Worm (Caenorhabditis elegans): Measurements from ENCODE around the gene F28B4.3.

The F28B4.3 gene

DNA sequence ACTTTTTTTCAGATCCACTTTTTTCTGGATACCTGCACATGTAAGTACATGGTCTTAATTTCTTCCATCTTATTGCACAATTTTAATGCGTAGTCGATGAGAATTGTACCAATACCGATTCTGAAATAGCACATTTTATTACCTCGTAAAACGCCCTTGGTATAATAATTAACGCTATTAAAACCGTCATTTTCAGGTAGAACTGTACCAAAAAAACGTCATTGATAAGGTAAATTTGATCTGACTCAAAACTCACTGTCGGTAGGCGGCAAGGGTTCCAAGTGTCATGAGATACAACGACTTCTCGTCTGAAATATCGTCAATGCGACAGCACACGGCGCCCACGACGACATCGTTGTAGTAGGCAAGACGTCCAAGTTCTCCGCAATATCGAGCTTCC is 9.2 kb upstream of the F28B4.3 start:
- no peak for TF ChIP-seq unc-62 (GFP tag; optimal IDR thresholded peaks at IDR 0.05)

DNA sequence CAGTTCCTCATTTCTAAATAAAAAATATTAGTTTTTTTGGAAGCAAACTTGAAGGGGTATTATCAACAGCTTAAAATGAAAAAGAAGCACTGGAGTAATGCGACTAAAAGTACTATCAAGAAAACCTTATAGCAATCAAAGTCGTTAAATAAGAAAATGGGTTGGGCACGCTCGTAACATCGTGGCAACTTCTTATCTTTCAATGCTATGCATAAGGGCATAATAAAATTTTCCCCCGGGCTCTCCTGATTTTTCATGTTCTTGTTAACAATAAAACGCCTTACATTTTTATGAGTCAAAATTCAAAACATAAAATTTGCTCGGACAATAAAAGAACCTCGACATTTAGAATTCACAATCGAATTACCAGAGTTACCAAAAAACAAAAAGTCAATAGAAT is 8.4 kb upstream of the F28B4.3 start, which contains the start of gene irg-7:
Gene irg-7, minus strand, starts transcription at position 23 of the 400 bp plus-strand sequence.
- no peak for TF ChIP-seq unc-62 (GFP tag; optimal IDR thresholded peaks at IDR 0.05)

DNA sequence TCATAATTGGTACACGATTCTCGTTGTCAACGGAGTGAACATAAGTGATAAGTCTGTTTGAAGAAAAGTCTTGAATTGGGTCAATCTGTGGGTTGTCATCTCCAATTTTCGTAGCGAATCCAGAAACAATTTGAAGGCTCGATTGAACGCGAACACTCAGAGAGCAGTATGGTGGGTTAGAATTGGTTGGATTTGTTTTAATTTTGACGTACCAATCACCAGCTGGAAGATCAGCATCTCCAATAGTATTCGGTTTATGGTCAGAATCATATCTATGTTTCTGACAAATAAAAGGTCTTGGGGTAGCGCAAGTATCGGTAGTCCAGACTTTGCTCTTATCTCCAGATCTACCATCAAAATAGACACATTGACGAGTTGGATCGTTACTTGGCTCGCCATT is 4.6 kb downstream of the F28B4.3 start:
- TF ChIP-seq unc-62 (GFP tag; optimal IDR thresholded peaks at IDR 0.05): no peak

DNA sequence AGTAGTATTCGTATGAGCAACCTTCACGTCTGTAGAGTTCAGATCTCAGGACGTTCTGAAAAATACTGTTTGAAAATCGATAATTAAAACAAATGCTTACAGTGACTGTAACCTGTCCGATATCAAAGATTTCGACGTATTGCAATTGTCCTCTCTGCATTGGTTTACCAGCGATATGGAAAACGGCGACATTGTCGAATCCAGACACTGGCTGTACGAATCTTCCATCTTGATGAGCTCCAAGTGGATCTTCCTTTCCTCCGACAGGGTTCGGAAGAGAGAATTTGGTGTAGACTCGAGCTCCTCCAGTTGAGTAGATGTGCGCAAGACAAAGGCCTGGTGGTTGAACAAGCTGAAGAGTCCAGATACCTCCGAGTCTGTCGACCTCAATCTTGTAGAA is 6.5 kb downstream of the F28B4.3 start:
- TF ChIP-seq unc-62 (GFP tag; optimal IDR thresholded peaks at IDR 0.05): no peak

DNA sequence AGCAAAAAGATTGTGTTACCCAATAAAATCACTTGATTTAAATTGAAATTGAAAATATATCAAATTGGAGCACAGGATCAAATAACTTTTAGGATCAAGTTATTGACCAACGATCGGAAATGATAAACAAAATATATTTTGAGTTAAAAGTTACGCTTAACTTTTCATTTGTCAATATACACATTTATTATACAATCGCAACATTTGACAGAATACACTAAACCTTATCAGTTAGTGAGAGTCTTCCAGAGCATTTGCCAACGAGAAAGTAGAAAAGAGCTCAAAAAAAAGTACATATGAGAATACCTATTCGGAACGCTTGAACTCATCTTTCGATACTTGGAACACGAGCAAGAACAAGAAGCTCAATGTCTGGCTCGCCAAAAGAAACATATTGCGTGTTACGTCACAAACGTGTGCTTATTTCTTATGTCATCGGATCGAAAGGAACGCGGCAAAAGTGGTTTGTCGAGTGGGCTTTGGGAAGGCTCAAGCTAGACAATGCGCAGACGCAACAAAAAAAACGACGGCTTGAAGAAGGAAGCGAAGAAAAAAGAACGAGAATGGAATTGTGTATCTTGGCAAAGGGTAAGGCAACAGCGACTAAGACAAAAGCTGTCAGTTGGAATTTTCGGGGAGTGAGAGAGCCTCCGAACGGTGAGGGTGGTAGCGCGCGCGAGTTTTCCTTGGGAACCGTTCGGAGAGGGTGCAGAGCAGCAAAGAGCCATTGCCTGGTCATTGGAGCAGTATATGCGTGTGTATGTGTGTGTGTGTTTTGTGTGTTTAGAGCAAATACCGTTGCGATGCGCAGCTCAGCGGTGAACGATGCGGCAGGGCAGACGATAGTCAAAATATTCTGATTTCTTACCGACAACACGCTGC is 8.6 kb downstream of the F28B4.3 start:
- no peak for TF ChIP-seq unc-62 (GFP tag; optimal IDR thresholded peaks at IDR 0.05)

DNA sequence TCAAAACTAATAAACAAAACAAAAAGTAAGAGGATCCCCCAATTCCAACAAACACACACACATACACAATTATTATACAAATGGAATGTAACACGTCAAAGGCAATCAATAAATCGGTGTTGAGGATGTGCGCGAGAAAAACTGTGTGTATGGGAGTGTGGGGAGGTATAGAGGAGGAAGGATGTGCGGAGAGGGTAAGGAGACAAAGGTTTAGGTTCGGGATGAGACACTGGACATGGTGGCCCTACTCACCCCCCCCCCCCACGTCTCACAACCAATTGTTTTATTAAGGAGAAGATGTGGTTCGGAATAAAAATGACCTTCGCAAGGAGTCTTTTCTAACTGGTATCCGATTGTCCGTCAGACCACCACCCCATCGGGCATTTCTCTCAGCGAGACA is 12.1 kb downstream of the F28B4.3 start:
- TF ChIP-seq unc-62 (GFP tag; optimal IDR thresholded peaks at IDR 0.05): no peak

DNA sequence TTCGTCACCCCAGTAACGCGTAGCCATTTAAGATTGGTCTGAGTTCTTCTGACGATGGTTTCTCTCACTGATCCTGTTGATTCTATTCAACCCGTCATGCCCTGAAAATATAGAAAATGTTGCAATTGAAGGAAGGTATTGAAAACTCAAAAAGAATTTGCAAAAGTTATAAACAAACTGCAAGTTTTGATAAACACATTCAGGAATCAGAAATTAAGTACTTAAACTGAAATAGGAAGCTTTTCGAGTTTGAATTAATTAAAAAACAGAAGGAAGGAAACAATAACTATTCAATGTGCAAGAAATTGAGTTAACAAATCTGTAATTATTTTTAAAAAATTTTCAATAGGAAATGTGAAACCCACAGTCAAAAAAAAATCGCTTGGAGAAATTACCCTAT is 14.9 kb downstream of the F28B4.3 start, which contains the start of gene rgl-1:
Gene rgl-1, minus strand, starts transcription at position 101 of the 400 bp plus-strand sequence.
- TF ChIP-seq unc-62 (GFP tag; optimal IDR thresholded peaks at IDR 0.05): no peak

DNA sequence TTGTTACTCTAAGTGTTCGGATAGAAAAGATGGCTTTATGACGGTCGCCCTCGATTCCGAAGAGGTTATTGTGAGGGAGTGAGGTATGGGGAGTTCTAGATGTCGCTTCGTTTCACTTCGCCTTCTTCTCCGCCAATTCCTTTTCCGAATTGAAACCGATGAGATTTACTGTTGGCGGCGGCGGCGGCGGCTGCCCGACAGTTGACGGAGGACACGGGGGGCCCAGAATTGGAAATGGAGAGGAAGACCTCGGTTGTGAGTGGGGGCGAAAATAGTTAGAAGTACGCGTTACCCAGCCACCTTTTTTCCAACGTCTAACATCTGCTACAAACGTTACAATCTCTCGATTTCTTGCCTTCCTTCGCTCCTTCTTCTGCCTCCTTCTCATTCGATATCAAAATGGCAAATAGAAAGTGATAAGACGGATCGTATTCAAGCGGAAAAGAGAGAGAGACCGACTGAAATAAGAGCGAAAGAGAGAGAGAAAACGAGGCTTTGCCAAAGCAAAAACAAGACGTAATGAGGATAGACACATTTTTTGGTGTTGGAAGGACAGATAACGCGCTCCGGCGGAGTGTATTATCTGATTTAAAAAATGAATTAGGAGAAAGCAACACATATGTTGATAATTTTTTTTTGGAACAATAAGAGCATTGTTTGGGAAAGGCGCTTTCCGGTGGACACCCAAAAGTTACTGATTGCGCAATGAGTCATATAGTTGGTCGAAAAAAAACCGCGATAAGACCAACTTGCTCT is 17.0 kb downstream of the F28B4.3 start:
- no peak for TF ChIP-seq unc-62 (GFP tag; optimal IDR thresholded peaks at IDR 0.05)

DNA sequence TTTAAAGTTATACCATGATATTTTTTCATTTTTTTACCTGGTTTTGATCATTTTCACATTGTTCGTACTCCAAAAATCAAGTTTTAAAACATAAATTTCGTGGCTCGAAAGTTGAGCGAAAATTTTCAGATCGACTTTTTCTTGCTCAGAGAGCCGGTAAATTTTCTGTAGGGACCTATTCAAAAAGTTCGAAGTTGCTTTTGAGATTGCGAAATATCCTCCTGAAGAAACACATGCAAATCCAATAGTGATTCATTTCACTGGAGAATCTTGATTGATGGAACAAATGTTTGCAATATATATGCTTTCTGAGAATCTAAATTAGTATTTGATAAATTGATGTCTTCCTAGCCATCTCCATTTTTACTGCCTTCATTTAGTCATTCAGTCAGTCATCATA is 18.5 kb downstream of the F28B4.3 start:
- TF ChIP-seq unc-62 (GFP tag; optimal IDR thresholded peaks at IDR 0.05): no peak

DNA sequence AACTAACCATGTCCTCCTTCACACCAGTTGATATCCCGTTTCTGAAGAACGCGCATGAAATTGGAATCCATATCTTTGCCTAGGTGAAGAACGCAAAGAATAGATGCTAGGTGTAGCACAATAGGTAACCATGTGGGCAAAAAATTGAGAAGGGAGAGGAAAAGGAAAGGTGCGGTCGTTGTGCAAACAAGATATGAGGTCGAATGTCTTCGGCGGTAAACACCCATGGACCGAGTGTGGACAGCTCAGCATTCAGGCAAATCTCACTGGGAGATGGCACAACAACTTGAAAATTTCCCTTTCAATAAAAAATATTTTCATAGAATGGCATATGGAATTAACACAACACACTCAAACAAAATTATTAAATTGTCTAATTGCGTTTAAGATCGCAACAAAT is 25.7 kb downstream of the F28B4.3 start, which contains the start of gene F28B4.4:
Gene F28B4.4, minus strand, starts transcription at position 101 of the 400 bp plus-strand sequence.
- no peak for TF ChIP-seq unc-62 (GFP tag; optimal IDR thresholded peaks at IDR 0.05)

DNA sequence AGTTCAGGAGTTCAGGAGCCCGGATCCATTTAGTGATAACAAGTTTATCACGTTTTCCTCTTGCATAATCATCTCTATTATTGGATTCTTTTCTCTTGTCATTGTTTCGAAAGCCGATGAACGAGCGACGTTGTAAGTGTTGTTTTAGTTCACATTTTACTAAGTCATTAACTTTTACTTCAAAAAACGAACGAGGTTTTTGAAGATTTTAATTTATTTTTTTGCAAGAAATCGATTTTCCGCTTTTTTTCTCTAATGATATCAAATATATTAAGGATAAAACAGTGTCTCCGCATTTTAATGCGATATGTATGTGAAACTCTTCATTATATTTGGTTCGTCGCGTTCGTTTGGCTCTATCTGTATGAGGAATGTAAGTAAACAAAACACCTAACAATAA is 30.4 kb downstream of the F28B4.3 start, which contains the start of gene F28B4.1:
Gene F28B4.1, plus strand, starts transcription at position 301 of the 400 bp plus-strand sequence.
- TF ChIP-seq unc-62 (GFP tag; optimal IDR thresholded peaks at IDR 0.05): no peak

DNA sequence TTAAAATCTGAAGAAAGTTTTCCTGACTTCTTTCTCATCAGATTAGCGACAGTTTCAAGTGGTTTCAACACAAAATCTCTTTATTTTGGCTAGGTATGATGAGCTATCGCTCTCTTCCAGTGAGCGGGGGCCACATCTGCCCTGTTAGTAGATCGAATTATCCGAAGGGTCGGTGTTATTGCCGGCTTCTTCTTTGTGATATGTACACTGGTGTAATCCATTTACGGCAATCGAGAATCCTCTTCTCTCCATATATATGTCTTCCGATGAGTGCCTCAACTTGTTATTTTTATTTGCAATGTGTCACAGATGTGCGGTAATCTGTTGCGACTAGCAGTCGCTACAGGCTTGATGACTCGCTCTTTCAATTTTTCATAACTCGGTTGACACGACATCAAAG is 32.9 kb downstream of the F28B4.3 start:
- no peak for TF ChIP-seq unc-62 (GFP tag; optimal IDR thresholded peaks at IDR 0.05)

DNA sequence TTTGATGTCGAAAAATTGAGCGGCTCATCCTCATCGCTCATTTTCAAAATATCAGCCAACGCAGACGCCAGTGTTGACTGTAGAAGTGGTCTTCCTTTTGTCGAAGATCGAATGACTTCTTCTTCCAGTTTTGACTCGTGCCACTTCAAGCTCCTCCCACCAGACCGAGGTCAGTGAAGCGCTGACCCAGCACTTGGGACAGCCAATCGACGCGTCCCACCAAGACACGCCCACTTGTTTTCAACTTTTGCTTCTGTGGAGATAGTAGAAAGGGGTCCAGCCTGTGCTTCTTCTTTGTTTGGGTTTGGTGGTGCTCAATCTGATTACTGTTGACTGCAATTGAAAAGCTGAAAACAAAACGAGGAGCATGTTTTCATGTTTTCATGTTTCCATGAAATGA is 36.0 kb downstream of the F28B4.3 start, which contains the start of gene fax-1:
Gene fax-1, minus strand, starts transcription at position 101 of the 400 bp plus-strand sequence.
- no peak for TF ChIP-seq unc-62 (GFP tag; optimal IDR thresholded peaks at IDR 0.05)

DNA sequence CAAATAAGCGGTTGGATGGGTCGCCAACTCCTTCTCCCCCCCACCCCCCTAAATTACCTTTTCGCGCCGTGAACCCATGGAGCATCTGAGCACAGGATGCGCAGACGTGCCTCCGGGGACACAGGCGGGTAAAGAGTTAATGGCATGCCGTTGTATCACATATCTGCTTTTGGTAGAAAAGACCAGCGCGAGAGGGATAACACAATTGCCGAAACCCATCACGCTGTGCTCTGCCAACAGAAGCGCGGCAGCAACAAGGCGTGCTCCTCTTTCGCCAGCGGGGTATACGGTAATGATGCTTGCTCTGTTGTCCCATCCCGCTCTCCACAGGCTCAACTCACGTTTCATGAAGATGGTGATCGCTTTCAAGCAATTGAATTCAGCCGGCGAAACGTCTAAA is 37.9 kb downstream of the F28B4.3 start:
- no peak for TF ChIP-seq unc-62 (GFP tag; optimal IDR thresholded peaks at IDR 0.05)

DNA sequence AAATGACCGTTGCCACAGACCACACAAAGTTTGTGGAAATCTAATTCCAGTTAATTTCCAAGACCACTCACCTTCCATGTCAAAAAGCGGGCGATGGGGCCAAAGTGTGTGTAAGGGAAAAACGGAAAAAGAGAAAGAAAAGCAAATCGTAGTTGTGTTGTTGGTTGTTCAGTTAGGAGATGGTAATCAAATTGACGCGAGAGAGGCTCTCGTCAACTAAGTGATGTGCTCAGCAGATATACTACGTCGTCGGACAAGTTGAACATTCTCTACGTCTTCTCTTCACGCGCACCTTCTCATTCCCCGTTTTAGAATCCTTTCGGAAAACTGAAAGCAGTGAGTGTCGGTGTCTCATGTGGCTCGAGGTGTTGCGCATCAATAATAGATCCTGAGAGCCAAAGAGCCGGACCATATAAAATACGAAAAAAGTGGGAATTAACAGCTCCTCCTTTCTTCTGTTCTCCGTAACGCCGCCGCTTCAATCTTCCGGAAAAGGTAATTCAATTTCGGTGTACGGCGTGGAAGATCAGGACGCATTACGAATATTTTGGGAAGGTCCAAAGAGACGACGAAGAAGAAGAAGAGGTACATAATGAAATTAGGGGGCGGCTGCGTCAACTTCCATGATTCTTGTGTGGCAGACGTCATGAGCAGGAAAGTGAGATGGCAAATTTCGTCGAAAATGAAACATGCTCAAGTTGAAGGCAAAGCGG is 43.7 kb downstream of the F28B4.3 start:
- TF ChIP-seq unc-62 (GFP tag; optimal IDR thresholded peaks at IDR 0.05): no peak

DNA sequence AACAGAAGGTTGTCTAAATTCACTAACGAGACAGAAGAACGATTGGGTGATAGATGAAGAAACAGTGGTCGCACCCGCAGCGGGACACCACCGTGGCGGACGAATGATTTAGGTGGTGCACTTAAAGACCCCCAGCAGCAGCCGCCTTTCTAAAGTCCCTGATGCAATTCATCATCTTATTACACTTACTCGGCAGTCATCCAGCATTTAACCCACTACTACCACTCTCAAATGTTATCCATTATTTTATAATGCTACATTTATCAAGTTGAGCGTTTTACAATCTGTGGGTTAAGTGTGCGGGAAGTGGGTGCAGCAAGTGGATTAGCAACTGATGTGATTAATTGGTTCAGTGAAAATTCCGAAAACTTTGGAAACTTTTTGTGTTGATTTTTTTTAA is 45.0 kb downstream of the F28B4.3 start:
- TF ChIP-seq unc-62 (GFP tag; optimal IDR thresholded peaks at IDR 0.05): no peak

Data from whole organism, dauer.